Worm (Caenorhabditis elegans) whole organism, L2 larva: ENCODE data around the gene selt-1.2.

Experiments used
- aly-2 ChIP-seq: fragments of 150-350 bp; optimal IDR thresholded peaks from 2 replicates; lab custom pipeline; 2014; ENCODE audit warnings: missing biosample characterization, missing genetic modification characterization
- egl-27 ChIP-seq: sonication (generic microtip); optimal IDR thresholded peaks from 3 replicates; lab custom pipeline; 2017; ENCODE audit warnings: missing biosample characterization, missing genetic modification reagents, missing genetic modification characterization
- fos-1 ChIP-seq: fragments of 150-350 bp; optimal IDR thresholded peaks from 2 replicates; lab custom pipeline; 2014; ENCODE audit warnings: missing biosample characterization, missing genetic modification characterization
- gmeb-1 ChIP-seq: fragments of 150-350 bp; optimal IDR thresholded peaks from 2 replicates; lab custom pipeline; 2014; ENCODE audit warnings: missing biosample characterization, missing genetic modification characterization
- lin-13 ChIP-seq: fragments of 150-350 bp; optimal IDR thresholded peaks from 2 replicates; lab custom pipeline; 2014; ENCODE audit warnings: missing biosample characterization, missing genetic modification reagents, missing genetic modification characterization
- mab-5 ChIP-seq: fragments of 150-350 bp; optimal IDR thresholded peaks from 2 replicates; lab custom pipeline; 2014; ENCODE audit warnings: missing biosample characterization, missing genetic modification characterization
- nhr-10 ChIP-seq: sonication (generic microtip); optimal IDR thresholded peaks from 2 replicates; lab custom pipeline; 2017; ENCODE audit warnings: missing biosample characterization, missing genetic modification characterization
- nhr-12 ChIP-seq: fragments of 150-350 bp; optimal IDR thresholded peaks from 2 replicates; lab custom pipeline; 2014; ENCODE audit warnings: missing biosample characterization, missing genetic modification characterization
- skn-1 ChIP-seq: sonication (generic microtip); optimal IDR thresholded peaks from 2 replicates; lab custom pipeline; 2017; ENCODE audit warnings: missing biosample characterization, missing genetic modification characterization
- sma-9 ChIP-seq, 2 experiments: fragments of 150-350 bp in 1 of 2; sonication (generic microtip) in 1 of 2; optimal IDR thresholded peaks; 2 replicates each; lab custom pipeline; 2014 to 2016; ENCODE audit warnings: missing genetic modification characterization in 2 of 2, mild to moderate bottlenecking in 1 of 2, missing biosample characterization in 1 of 2, missing compliant biosample characterization in 1 of 2, missing genetic modification reagents in 1 of 2, moderate library complexity in 1 of 2

ce11 chrV:10784011-10784410 is 36.8 kb upstream of the selt-1.2 start, which contains the start of gene D1054.8:
- TF ChIP-seq aly-2 (tag; lab: Kevin White, UChicago) (no peak), mab-5 (no peak), lin-13 (GFP tag; lab: Kevin White, UChicago) (no peak), egl-27 (tag; lab: Kevin White, UChicago) (no peak), fos-1 (tag; lab: Kevin White, UChicago) (no peak), sma-9 (GFP tag; optimal IDR thresholded peaks at IDR 0.05; lab: Kevin White, UChicago) (no peak), sma-9 (tag; optimal IDR thresholded peaks at IDR 0.05; lab: Kevin White, UChicago) (no peak), nhr-10 (tag; lab: Kevin White, UChicago) (no peak), gmeb-1 (tag; lab: Kevin White, UChicago) (no peak), nhr-12 (tag; lab: Kevin White, UChicago) (no peak), skn-1 (tag; lab: Kevin White, UChicago) (no peak)
